Worm (Caenorhabditis elegans) whole organism, late embryonic: ENCODE measurements around the gene acs-21.

Source experiments
- ama-1 ChIP-seq: fragments of 150-350 bp; optimal IDR thresholded peaks from 2 replicates; lab custom pipeline; 2014
- ets-4 ChIP-seq: sonication (generic microtip); optimal IDR thresholded peaks from 2 replicates; lab custom pipeline; 2016; ENCODE audit warnings: missing genetic modification characterization, missing compliant biosample characterization
- fax-1 ChIP-seq: sonication (generic microtip); optimal IDR thresholded peaks from 2 replicates; lab custom pipeline; 2016; ENCODE audit warnings: missing genotype, missing genetic modification characterization, missing compliant biosample characterization
- nfya-1 ChIP-seq: sonication (generic microtip); optimal IDR thresholded peaks from 2 replicates; lab custom pipeline; 2017; ENCODE audit warnings: missing genetic modification characterization, mild to moderate bottlenecking, missing compliant biosample characterization, antibody characterized with exemption, moderate library complexity
- tbx-7 ChIP-seq: sonication (generic microtip); optimal IDR thresholded peaks from 2 replicates; lab custom pipeline; 2016; ENCODE audit warnings: missing genotype, missing genetic modification characterization, missing compliant biosample characterization

DNA sequence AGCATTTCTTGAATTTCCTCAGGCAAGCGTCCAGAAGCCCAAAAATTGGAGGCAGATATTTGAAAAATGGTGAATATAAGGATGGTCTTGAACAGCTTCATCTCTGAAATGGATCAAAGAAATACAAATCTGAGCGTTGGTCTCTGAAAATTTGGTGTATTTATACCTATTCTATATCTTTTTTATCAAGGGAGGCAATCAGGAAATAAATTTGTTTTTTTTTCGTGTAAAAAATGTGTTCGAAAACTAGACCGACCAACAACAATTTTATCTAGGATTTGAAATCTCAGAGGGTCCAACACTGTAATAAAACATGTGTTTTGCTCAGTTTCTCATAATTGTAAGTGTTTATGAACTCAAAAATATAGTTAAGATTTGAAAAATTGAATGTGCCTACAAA is 32.9 kb downstream of the acs-21 start, which contains the start of gene srt-56:
- TF ChIP-seq tbx-7 (tag; lab: Kevin White, UChicago) (no peak), ama-1 (no peak), ets-4 (tag; lab: Kevin White, UChicago) (no peak), fax-1 (tag; lab: Kevin White, UChicago) (no peak), nfya-1 (tag; lab: Kevin White, UChicago) (no peak)
